Worm (Caenorhabditis elegans): ENCODE data around the gene fkh-3.

Gene fkh-3

ce11 chrX:13396550-13397023 lies 26.7 kb downstream of the fkh-3 start, which contains the start of gene F02C12.3:
F02C12.3 (plus strand) TSS chrX:13396973.
- TF ChIP-seq snpc-4 (tag; optimal IDR thresholded peaks at IDR 0.05) (peak; percentile 38), lin-13 (GFP tag; optimal IDR thresholded peaks at IDR 0.05) (peak; percentile 80), nhr-23 (tag; optimal IDR thresholded peaks at IDR 0.05) (no peak), nhr-77 (tag; optimal IDR thresholded peaks at IDR 0.05) (no peak), nhr-11 (tag; optimal IDR thresholded peaks at IDR 0.05) (no peak), nhr-12 (tag; optimal IDR thresholded peaks at IDR 0.05) (peak; percentile 33), sma-3 (GFP tag; optimal IDR thresholded peaks at IDR 0.05) (peak; percentile 89), aly-2 (tag; optimal IDR thresholded peaks at IDR 0.05) (no peak), elt-1 (tag; optimal IDR thresholded peaks at IDR 0.05) (no peak), ceh-16 (tag; optimal IDR thresholded peaks at IDR 0.05) (peak; percentile 46), sem-4 (tag; optimal IDR thresholded peaks at IDR 0.05) (peak; percentile 72), unc-55 (GFP tag; optimal IDR thresholded peaks at IDR 0.05) (peak; percentile 89), lin-11 (tag; optimal IDR thresholded peaks at IDR 0.05) (peak; percentile 82), elt-3 (tag; optimal IDR thresholded peaks at IDR 0.05) (no peak), alr-1 (tag; optimal IDR thresholded peaks at IDR 0.05) (no peak), ztf-11 (tag; optimal IDR thresholded peaks at IDR 0.05) (no peak), blmp-1 (tag; optimal IDR thresholded peaks at IDR 0.05; ENCODE audit: insufficient read depth) (peak; percentile 36), C34F6.9 (tag; optimal IDR thresholded peaks at IDR 0.05) (peak; percentile 85), nhr-129 (tag; optimal IDR thresholded peaks at IDR 0.05) (peak; percentile 63), mbf-1 (tag; optimal IDR thresholded peaks at IDR 0.05) (no peak), ztf-1 (GFP tag; conservative IDR thresholded peaks at IDR 0.05) (no peak), R02D3.7 (tag; optimal IDR thresholded peaks at IDR 0.05) (peak; percentile 92), egl-27 (tag; optimal IDR thresholded peaks at IDR 0.05) (peak; percentile 75), ZK546.5 (tag; optimal IDR thresholded peaks at IDR 0.05) (no peak), F13H6.1 (tag; optimal IDR thresholded peaks at IDR 0.05) (peak; percentile 89), lsy-2 (tag; optimal IDR thresholded peaks at IDR 0.05) (peak; percentile 74 to 91), ama-1 (optimal IDR thresholded peaks at IDR 0.05) (no peak), crh-2 (tag; optimal IDR thresholded peaks at IDR 0.05) (peak; percentile 88), unc-62 (GFP tag; optimal IDR thresholded peaks at IDR 0.05) (no peak), nhr-6 (tag; optimal IDR thresholded peaks at IDR 0.05) (peak; percentile 80), nhr-237 (tag; optimal IDR thresholded peaks at IDR 0.05) (peak; percentile 10), ceh-82 (tag; optimal IDR thresholded peaks at IDR 0.05) (peak; percentile 27), sma-9 (GFP tag; optimal IDR thresholded peaks at IDR 0.05) (peak; percentile 96), sma-9 (tag; optimal IDR thresholded peaks at IDR 0.05) (no peak), gmeb-1 (tag; optimal IDR thresholded peaks at IDR 0.05) (peak; percentile 81), nhr-25 (tag; optimal IDR thresholded peaks at IDR 0.05) (peak; percentile 90), fos-1 (tag; optimal IDR thresholded peaks at IDR 0.05) (peak; percentile 43), unc-39 (tag; optimal IDR thresholded peaks at IDR 0.05) (no peak), nhr-10 (tag; optimal IDR thresholded peaks at IDR 0.05) (no peak), Y55F3AM.14 (GFP tag; optimal IDR thresholded peaks at IDR 0.05) (no peak), nhr-21 (tag; optimal IDR thresholded peaks at IDR 0.05) (peak; percentile 90), zag-1 (tag; optimal IDR thresholded peaks at IDR 0.05) (no peak), mab-5 (tag; optimal IDR thresholded peaks at IDR 0.05) (peak; percentile 85), ztf-4 (tag; optimal IDR thresholded peaks at IDR 0.05) (peak; percentile 74), skn-1 (tag; optimal IDR thresholded peaks at IDR 0.05) (no peak), peb-1 (tag; optimal IDR thresholded peaks at IDR 0.05) (no peak), dmd-4 (tag; optimal IDR thresholded peaks at IDR 0.05) (no peak), lin-39 (tag; optimal IDR thresholded peaks at IDR 0.05) (no peak), mdl-1 (tag; optimal IDR thresholded peaks at IDR 0.05) (peak; percentile 16 to 20)

All from whole organism, L2 larva.